Fruit fly (Drosophila melanogaster): ENCODE results near the gene wnd.

wnd gene

DNA sequence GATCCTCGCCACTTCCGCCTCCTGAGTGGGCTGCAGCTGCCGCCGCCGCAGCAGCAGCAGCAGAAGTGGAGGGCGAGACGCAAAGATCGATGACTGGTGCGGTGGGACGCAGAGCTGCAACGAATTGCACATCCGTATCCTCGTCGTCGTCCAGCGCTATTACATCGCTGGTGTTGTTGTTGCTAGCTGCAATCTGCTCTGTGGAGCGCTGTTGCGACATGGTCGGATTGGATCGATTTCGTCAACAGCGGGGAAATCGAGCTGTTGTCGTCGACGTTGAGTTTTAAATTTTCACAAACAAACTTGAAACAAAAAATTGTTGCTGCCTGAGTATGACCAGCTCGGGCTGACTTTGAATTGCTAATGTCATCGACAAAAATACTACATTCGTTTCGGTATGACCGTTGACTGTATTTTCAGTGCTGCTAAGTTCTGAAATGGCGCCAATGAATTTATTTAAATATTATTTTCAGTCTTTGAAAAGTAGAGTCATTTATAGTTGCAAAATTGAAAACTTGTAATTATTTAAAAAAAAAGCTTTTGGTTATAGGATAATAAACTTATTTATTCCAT is 7.0 kb upstream of the wnd start, which contains the start of gene Rnf146 (continued):
- TF ChIP-seq Sin3A (optimal IDR thresholded peaks at IDR 0.05) (peak; percentile 2), Scr (GFP tag; IDR thresholded peaks at IDR 0.05; ENCODE audit: partially characterized antibody) (no peak), CG6765 (GFP tag; optimal IDR thresholded peaks at IDR 0.05) (no peak), Lhr (GFP tag; optimal IDR thresholded peaks at IDR 0.05) (peak; percentile 24), ase (GFP tag; IDR thresholded peaks at IDR 0.05) (no peak), chm (GFP tag; IDR thresholded peaks at IDR 0.05) (no peak), CG4854 (GFP tag; optimal IDR thresholded peaks at IDR 0.05) (no peak), CG31365 (tag; optimal IDR thresholded peaks at IDR 0.05) (no peak), CG7357 (GFP tag; IDR thresholded peaks at IDR 0.05) (no peak), jigr1 (GFP tag; IDR thresholded peaks at IDR 0.05) (no peak), CG11085 (GFP tag; IDR thresholded peaks at IDR 0.05) (no peak), p53 (GFP tag; optimal IDR thresholded peaks at IDR 0.05) (no peak), Nf-YC (tag; optimal IDR thresholded peaks at IDR 0.05) (peak; percentile 4), lmd (GFP tag; IDR thresholded peaks at IDR 0.05) (no peak), pfk (GFP tag; optimal IDR thresholded peaks at IDR 0.05) (no peak), Eip74EF (GFP tag; optimal IDR thresholded peaks at IDR 0.05) (no peak), Bgb (GFP tag; IDR thresholded peaks at IDR 0.05; ENCODE audit: partially characterized antibody) (0 out of 2 replicates have a peak, but pooled peaks have one; percentile 16), CG11696 (GFP tag; IDR thresholded peaks at IDR 0.05) (no peak), B-H1 (GFP tag; IDR thresholded peaks at IDR 0.05) (no peak), CG10979 (tag; optimal IDR thresholded peaks at IDR 0.05) (no peak), stwl (tag; optimal IDR thresholded peaks at IDR 0.05) (peak; percentile 73), ash1 (GFP tag; optimal IDR thresholded peaks at IDR 0.05) (no peak), pho (GFP tag; optimal IDR thresholded peaks at IDR 0.05) (no peak), Dfd (GFP tag; optimal IDR thresholded peaks at IDR 0.05) (no peak), caup (GFP tag; optimal IDR thresholded peaks at IDR 0.05; ENCODE audit: severe bottlenecking) (no peak), CG17829 (tag; optimal IDR thresholded peaks at IDR 0.05) (peak; percentile 27), CG31441 (GFP tag; IDR thresholded peaks at IDR 0.05) (no peak), oc (tag; optimal IDR thresholded peaks at IDR 0.05) (no peak), Ptx1 (GFP tag; IDR thresholded peaks at IDR 0.05) (no peak), gce (GFP tag; IDR thresholded peaks at IDR 0.05) (no peak), CG15514 (GFP tag; optimal IDR thresholded peaks at IDR 0.05) (peak; percentile 29), scrt (GFP tag; optimal IDR thresholded peaks at IDR 0.05) (peak; percentile 59), Dip2 (GFP tag; IDR thresholded peaks at IDR 0.05) (no peak), CG6654 (GFP tag; optimal IDR thresholded peaks at IDR 0.05) (no peak), bsh (GFP tag; optimal IDR thresholded peaks at IDR 0.05) (peak in 1 of 2 experiments; percentile 5), trem (tag; optimal IDR thresholded peaks at IDR 0.05) (peak; percentile 78), Stat92E (GFP tag; optimal IDR thresholded peaks at IDR 0.05) (no peak), CG11504 (tag; optimal IDR thresholded peaks at IDR 0.05) (peak; percentile 57), CHES-1-like (GFP tag; optimal IDR thresholded peaks at IDR 0.05) (peak; percentile 13), CG11560 (tag; IDR thresholded peaks at IDR 0.05) (no peak), CG14050 (GFP tag; IDR thresholded peaks at IDR 0.05) (no peak), abd-A (tag; optimal IDR thresholded peaks at IDR 0.05) (no peak), CG12104 (GFP tag; optimal IDR thresholded peaks at IDR 0.05) (no peak), vfl (GFP tag; optimal IDR thresholded peaks at IDR 0.05) (peak; percentile 10), CG13296 (GFP tag; optimal IDR thresholded peaks at IDR 0.05) (no peak), yki (optimal IDR thresholded peaks at IDR 0.05) (no peak), chinmo (GFP tag; IDR thresholded peaks at IDR 0.05; ENCODE audit: partially characterized antibody) (peak; percentile 55; the same call in 2 of the 4 replicates), eve (GFP tag; optimal IDR thresholded peaks at IDR 0.05) (no peak), Camta (GFP tag; optimal IDR thresholded peaks at IDR 0.05) (no peak), CG13775 (GFP tag; optimal IDR thresholded peaks at IDR 0.05) (no peak), CG17385 (GFP tag; optimal IDR thresholded peaks at IDR 0.05) (no peak)

All from whole organism, embryonic.